Worm (Caenorhabditis elegans) whole organism, L4 larva: ENCODE data around the gene T01G6.1.
A peak's percentile ranks its signal among the peaks of the same experiment; 100 is the strongest.

Source experiments
- F10B5.3 ChIP-seq: sonication (generic microtip); optimal IDR thresholded peaks from 2 replicates; lab custom pipeline; 2016; ENCODE audit warnings: mild to moderate bottlenecking, missing genetic modification characterization, missing compliant biosample characterization
- F44E2.7 ChIP-seq: fragments of 200-800 bp; sonication (Bioruptor generic); IDR thresholded peaks from 2 replicates; pipeline ENCODE4 v2.1.2; 2022; ENCODE audit warnings: missing genetic modification characterization, missing compliant biosample characterization
- F49E8.2 ChIP-seq: sonication (generic microtip); optimal IDR thresholded peaks from 2 replicates; lab custom pipeline; 2016; ENCODE audit warnings: missing compliant biosample characterization, mild to moderate bottlenecking, missing genetic modification characterization, borderline replicate concordance
- T20F7.1 ChIP-seq: fragments of 200-800 bp; sonication (Bioruptor generic); optimal IDR thresholded peaks from 2 replicates; lab custom pipeline; 2018; ENCODE audit warnings: mild to moderate bottlenecking, missing genetic modification characterization, missing compliant biosample characterization
- Y105C5A.15 ChIP-seq: fragments of 200-800 bp; sonication (Bioruptor generic); IDR thresholded peaks from 2 replicates; pipeline ENCODE4 v1.3.6; 2022; ENCODE audit warnings: missing genetic modification characterization, missing compliant biosample characterization
- ZK337.2 ChIP-seq: fragments of 200-800 bp; sonication (Bioruptor generic); IDR thresholded peaks from 2 replicates; pipeline ENCODE4 v1.3.6; 2022; ENCODE audit warnings: missing genetic modification reagents, missing genetic modification characterization, missing compliant biosample characterization
- aha-1 ChIP-seq: fragments of 150-350 bp; peaks from one replicate; lab custom pipeline; 2014; ENCODE audit warnings: missing biosample characterization, missing genetic modification characterization
- ceh-20 ChIP-seq: fragments of 200-800 bp; sonication (Bioruptor generic); IDR thresholded peaks from 2 replicates; pipeline ENCODE4 v1.3.6; 2022; ENCODE audit warnings: missing genetic modification reagents, missing genetic modification characterization, missing compliant biosample characterization
- ceh-28 ChIP-seq: fragments of 150-350 bp; optimal IDR thresholded peaks from 2 replicates; lab custom pipeline; 2014; ENCODE audit warnings: missing biosample characterization, missing genetic modification reagents, missing genetic modification characterization
- ceh-32 ChIP-seq: sonication (generic microtip); optimal IDR thresholded peaks from 2 replicates; lab custom pipeline; 2016; ENCODE audit warnings: mild to moderate bottlenecking, missing genetic modification characterization, missing compliant biosample characterization; ENCODE audit not compliant: poor library complexity
- ceh-82 ChIP-seq: sonication (generic microtip); optimal IDR thresholded peaks from 2 replicates; lab custom pipeline; 2017; ENCODE audit warnings: missing biosample characterization, missing genetic modification characterization
- cey-2 ChIP-seq: sonication (generic microtip); optimal IDR thresholded peaks from 3 replicates; lab custom pipeline; 2017; ENCODE audit warnings: missing genetic modification characterization, mild to moderate bottlenecking, missing compliant biosample characterization, antibody characterized with exemption, borderline replicate concordance; ENCODE audit not compliant: insufficient read depth
- daf-16 ChIP-seq, 3 experiments: sonication (generic microtip); optimal IDR thresholded peaks; 2 replicates each; lab custom pipeline; 2016 to 2017; ENCODE audit warnings: missing genetic modification characterization in 3 of 3, missing genetic modification reagents in 3 of 3, mild to moderate bottlenecking in 2 of 3, missing compliant biosample characterization in 2 of 3, missing biosample characterization in 1 of 3, moderate library complexity in 1 of 3
- dmd-6 ChIP-seq: fragments of 200-800 bp; sonication (Bioruptor generic); IDR thresholded peaks from 2 replicates; pipeline ENCODE4 v1.3.6; 2022; ENCODE audit warnings: missing genetic modification reagents, missing genetic modification characterization, missing compliant biosample characterization
- dmd-9 ChIP-seq: fragments of 200-800 bp; sonication (Bioruptor generic); IDR thresholded peaks from 2 replicates; pipeline ENCODE4 v1.3.6; 2022; ENCODE audit warnings: missing genetic modification reagents, missing genetic modification characterization, missing compliant biosample characterization
- dve-1 ChIP-seq: sonication (generic microtip); optimal IDR thresholded peaks from 2 replicates; lab custom pipeline; 2017; ENCODE audit warnings: antibody characterized with exemption, mild to moderate bottlenecking, missing genetic modification characterization, missing compliant biosample characterization; ENCODE audit not compliant: insufficient read depth
- egl-27 ChIP-seq: sonication (generic microtip); optimal IDR thresholded peaks from 3 replicates; lab custom pipeline; 2017; ENCODE audit warnings: missing biosample characterization, missing genetic modification reagents, missing genetic modification characterization
- fkh-10 ChIP-seq: fragments of 150-350 bp; optimal IDR thresholded peaks from 2 replicates; lab custom pipeline; 2014; ENCODE audit warnings: missing biosample characterization, missing genetic modification reagents, missing genetic modification characterization
- gei-8 ChIP-seq: fragments of 200-800 bp; sonication (Bioruptor generic); optimal IDR thresholded peaks from 2 replicates; lab custom pipeline; 2018; ENCODE audit warnings: mild to moderate bottlenecking, missing genetic modification characterization, missing compliant biosample characterization
- hlh-11 ChIP-seq: fragments of 200-800 bp; sonication (Bioruptor generic); optimal IDR thresholded peaks from 2 replicates; lab custom pipeline; 2018; ENCODE audit warnings: mild to moderate bottlenecking, missing genetic modification characterization, missing compliant biosample characterization
- hmg-1.1 ChIP-seq: fragments of 200-800 bp; sonication (Bioruptor generic); IDR thresholded peaks from 2 replicates; pipeline ENCODE4 v1.3.6; 2022; ENCODE audit warnings: missing genetic modification reagents, missing genetic modification characterization, missing compliant biosample characterization
- lin-1 ChIP-seq: fragments of 200-800 bp; sonication (Bioruptor generic); IDR thresholded peaks from 2 replicates; pipeline ENCODE4 v1.3.6; 2022; ENCODE audit warnings: missing genetic modification reagents, missing genetic modification characterization, missing compliant biosample characterization
- lin-39 ChIP-seq: fragments of 150-350 bp; optimal IDR thresholded peaks from 2 replicates; lab custom pipeline; 2014; ENCODE audit warnings: missing biosample characterization, missing genetic modification reagents, missing genetic modification characterization
- madf-9 ChIP-seq: fragments of 200-800 bp; sonication (Bioruptor generic); conservative IDR thresholded peaks from 2 replicates; pipeline ENCODE4 v1.3.6; 2022; ENCODE audit warnings: missing genetic modification reagents, missing genetic modification characterization, missing compliant biosample characterization
- mdl-1 ChIP-seq, 2 experiments: fragments of 150-350 bp in 1 of 2; sonication (generic microtip) in 1 of 2; optimal IDR thresholded peaks; 2 replicates each; lab custom pipeline; 2014 to 2017; ENCODE audit warnings: missing biosample characterization in 2 of 2, missing genetic modification characterization in 2 of 2
- mes-2 ChIP-seq: sonication (generic microtip); optimal IDR thresholded peaks from 2 replicates; lab custom pipeline; 2016; ENCODE audit warnings: missing genotype, mild to moderate bottlenecking, missing genetic modification characterization, missing compliant biosample characterization; ENCODE audit not compliant: poor library complexity, severe bottlenecking
- mxl-3 ChIP-seq: fragments of 200-800 bp; sonication (Bioruptor generic); optimal IDR thresholded peaks from 2 replicates; lab custom pipeline; 2018; ENCODE audit warnings: mild to moderate bottlenecking, missing genetic modification characterization, missing compliant biosample characterization
- nhr-10 ChIP-seq: fragments of 150-350 bp; optimal IDR thresholded peaks from 2 replicates; lab custom pipeline; 2014; ENCODE audit warnings: missing biosample characterization, missing genetic modification characterization
- nhr-102 ChIP-seq: sonication (generic microtip); optimal IDR thresholded peaks from 2 replicates; lab custom pipeline; 2016; ENCODE audit warnings: mild to moderate bottlenecking, missing genetic modification characterization, moderate library complexity, missing compliant biosample characterization
- nhr-11 ChIP-seq: fragments of 150-350 bp; optimal IDR thresholded peaks from 2 replicates; lab custom pipeline; 2014; ENCODE audit warnings: missing biosample characterization, missing genetic modification characterization
- nhr-237 ChIP-seq: sonication (generic microtip); optimal IDR thresholded peaks from 2 replicates; lab custom pipeline; 2017; ENCODE audit warnings: missing biosample characterization, missing genetic modification characterization
- nhr-25 ChIP-seq: sonication (generic microtip); optimal IDR thresholded peaks from 2 replicates; lab custom pipeline; 2017; ENCODE audit warnings: missing genetic modification characterization, mild to moderate bottlenecking, missing compliant biosample characterization, antibody characterized with exemption, moderate library complexity, borderline replicate concordance; ENCODE audit not compliant: insufficient read depth
- nhr-28 ChIP-seq: fragments of 150-350 bp; optimal IDR thresholded peaks from 2 replicates; lab custom pipeline; 2014; ENCODE audit warnings: missing biosample characterization, missing genetic modification characterization
- nhr-77 ChIP-seq: fragments of 150-350 bp; optimal IDR thresholded peaks from 2 replicates; lab custom pipeline; 2014; ENCODE audit warnings: missing biosample characterization, missing genetic modification characterization
- pqm-1 ChIP-seq: sonication (generic microtip); optimal IDR thresholded peaks from 2 replicates; lab custom pipeline; 2017; ENCODE audit warnings: missing biosample characterization, missing genetic modification characterization
- set-16 ChIP-seq: fragments of 200-800 bp; sonication (Bioruptor generic); IDR thresholded peaks from 2 replicates; pipeline ENCODE4 v1.3.6; 2022; ENCODE audit warnings: missing genetic modification reagents, missing genetic modification characterization, missing compliant biosample characterization
- skn-1 ChIP-seq: fragments of 150-350 bp; optimal IDR thresholded peaks from 2 replicates; lab custom pipeline; 2014; ENCODE audit warnings: missing biosample characterization, missing genetic modification characterization
- snpc-4 ChIP-seq: fragments of 150-350 bp; optimal IDR thresholded peaks from 2 replicates; lab custom pipeline; 2014; ENCODE audit warnings: missing biosample characterization, missing genetic modification characterization
- spr-1 ChIP-seq: sonication (generic microtip); optimal IDR thresholded peaks from 2 replicates; lab custom pipeline; 2016; ENCODE audit warnings: mild to moderate bottlenecking, missing genetic modification characterization, missing compliant biosample characterization
- tag-97 ChIP-seq: fragments of 200-800 bp; sonication (Bioruptor generic); IDR thresholded peaks from 2 replicates; pipeline ENCODE4 v1.3.6; 2022; ENCODE audit warnings: missing genetic modification characterization, missing compliant biosample characterization
- zip-2 ChIP-seq: fragments of 150-350 bp; optimal IDR thresholded peaks from 2 replicates; lab custom pipeline; 2014; ENCODE audit warnings: missing biosample characterization, missing genetic modification characterization

Gene T01G6.1

DNA sequence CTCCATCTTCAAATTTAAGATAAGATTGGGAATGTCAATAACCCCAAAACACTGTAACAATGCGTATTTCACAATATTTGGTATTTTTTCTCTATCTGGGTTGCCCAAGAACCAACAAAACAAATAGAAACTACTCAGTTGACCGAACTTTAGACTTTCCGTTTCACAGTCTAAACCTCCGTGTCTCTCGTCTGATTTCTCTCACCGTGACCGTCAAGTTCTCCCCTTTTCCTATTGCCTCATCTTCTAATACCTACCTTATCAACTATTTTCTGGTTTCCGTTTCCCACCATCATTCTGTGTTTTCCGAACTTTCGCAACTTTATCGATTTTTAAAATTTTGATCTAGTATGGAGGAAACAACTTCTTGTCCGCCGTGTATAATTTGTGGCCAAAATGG is 3.2 kb upstream of the T01G6.1 start, which contains the start of gene nhr-131:
nhr-131 (plus strand) TSS at position 87 of the 400 bp plus-strand sequence.
- TF ChIP-seq ZK337.2 (GFP tag; lab: Robert Waterston, UW) (no peak), egl-27 (tag; lab: Kevin White, UChicago) (no peak), mdl-1 (tag; optimal IDR thresholded peaks at IDR 0.05; lab: Kevin White, UChicago) (peak in 1 of 2 experiments; percentile 10), nhr-10 (no peak), pqm-1 (peak; percentile 62), dve-1 (tag; lab: Kevin White, UChicago) (peak; percentile 71), fkh-10 (GFP tag; lab: Kevin White, UChicago) (no peak), ceh-20 (GFP tag; lab: Robert Waterston, UW) (no peak), nhr-77 (tag; lab: Kevin White, UChicago) (peak; percentile 38), snpc-4 (tag; lab: Kevin White, UChicago) (no peak), nhr-28 (peak; percentile 87), hlh-11 (tag; lab: Kevin White, UChicago) (peak; percentile 51), ceh-28 (peak; percentile 48), zip-2 (no peak), mxl-3 (GFP tag; lab: Kevin White, UChicago) (no peak), ceh-82 (tag; lab: Kevin White, UChicago) (no peak), ceh-32 (tag; lab: Kevin White, UChicago) (no peak), daf-16 (GFP tag; optimal IDR thresholded peaks at IDR 0.05; lab: Kevin White, UChicago) (no peak), daf-16 (tag; optimal IDR thresholded peaks at IDR 0.05; lab: Kevin White, UChicago) (peak; percentile 82), nhr-102 (peak; percentile 36), F44E2.7 (GFP tag; lab: Robert Waterston, UW) (no peak), lin-1 (GFP tag; lab: Robert Waterston, UW) (peak; percentile 58; the same call in 1 of the 2 replicates), aha-1 (tag; lab: Kevin White, UChicago) (peak; percentile 38), dmd-6 (GFP tag; lab: Robert Waterston, UW) (peak; percentile 77), mes-2 (peak; percentile 36), nhr-237 (tag; lab: Kevin White, UChicago) (no peak)

DNA sequence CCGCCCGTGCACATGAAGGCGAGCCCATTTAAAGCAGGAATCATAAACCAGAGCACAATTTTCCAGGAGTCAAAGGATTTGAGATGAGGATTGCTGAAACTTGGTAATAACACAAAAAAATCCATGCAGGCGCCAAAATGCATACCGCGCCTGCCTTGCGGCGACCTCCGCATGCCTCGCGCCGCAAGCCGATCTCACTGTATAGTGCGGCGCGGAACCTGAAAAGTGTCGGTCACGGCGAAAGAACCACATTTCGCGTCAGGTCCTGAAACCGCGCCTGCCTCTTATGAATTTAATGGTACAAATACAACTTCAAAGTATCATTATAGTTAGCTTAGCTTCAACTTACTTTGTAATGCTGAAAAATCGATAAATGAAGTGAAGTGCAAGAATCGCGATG is 3.0 kb downstream of the T01G6.1 start:
- TF ChIP-seq set-16 (peak; percentile 54; the same call in 1 of the 2 replicates), nhr-237 (tag; lab: Kevin White, UChicago) (no peak)
- TF ChIP-seq, all 104 proteins: peak for 1

DNA sequence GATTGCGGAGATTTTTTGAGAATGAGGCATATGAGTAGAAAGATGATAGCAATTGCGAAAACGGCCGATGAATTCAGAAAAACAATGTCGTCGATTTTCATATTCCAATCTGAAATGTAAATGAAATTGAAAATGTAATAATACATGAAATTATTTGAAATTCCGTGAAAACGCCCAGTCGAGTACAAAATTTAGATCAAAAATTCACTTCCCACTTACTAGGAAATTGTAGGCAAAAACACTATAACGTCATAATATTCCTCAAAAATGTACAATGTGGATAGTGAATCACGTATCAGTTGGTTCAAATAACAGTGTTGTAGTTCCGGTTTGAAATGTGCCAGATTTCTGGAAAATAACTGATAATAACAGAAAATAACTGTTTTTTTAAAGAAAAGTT is 3.7 kb downstream of the T01G6.1 start, which contains the start of gene str-256:
str-256 (minus strand) TSS at position 101 of the 400 bp plus-strand sequence.
- TF ChIP-seq hmg-1.1 (GFP tag; lab: Robert Waterston, UW) (no peak), F10B5.3 (no peak), spr-1 (no peak), F49E8.2 (no peak), nhr-25 (tag; lab: Kevin White, UChicago) (no peak), tag-97 (GFP tag; lab: Robert Waterston, UW) (no peak), lin-39 (no peak), dmd-9 (GFP tag; lab: Robert Waterston, UW) (no peak), madf-9 (no peak), cey-2 (tag; lab: Kevin White, UChicago) (no peak), lin-1 (GFP tag; lab: Robert Waterston, UW) (no peak), Y105C5A.15 (no peak), T20F7.1 (no peak), ceh-28 (no peak), ceh-20 (GFP tag; lab: Robert Waterston, UW) (no peak), mxl-3 (GFP tag; lab: Kevin White, UChicago) (no peak), nhr-102 (no peak), nhr-11 (tag; lab: Kevin White, UChicago) (no peak), skn-1 (tag; lab: Kevin White, UChicago) (no peak), gei-8 (GFP tag; lab: Kevin White, UChicago) (no peak)
- TF ChIP-seq, all 104 proteins: peak for 0
